Worm (Caenorhabditis elegans) whole organism, L4/young adult: ENCODE data around the gene srab-8.

ENCODE experiments used
- W03F9.2 ChIP-seq: fragments of 150-350 bp; optimal IDR thresholded peaks from 2 replicates; lab custom pipeline; 2014; ENCODE audit warnings: missing biosample characterization, missing genetic modification characterization
- dao-5 ChIP-seq: sonication (generic microtip); optimal IDR thresholded peaks from 2 replicates; lab custom pipeline; 2016; ENCODE audit warnings: missing genotype, missing genetic modification characterization, moderate library complexity, missing compliant biosample characterization
- him-1 ChIP-seq: sonication (generic microtip); optimal IDR thresholded peaks from 2 replicates; lab custom pipeline; 2016; ENCODE audit warnings: missing genotype, missing genetic modification reagents, missing genetic modification characterization, missing compliant biosample characterization

DNA sequence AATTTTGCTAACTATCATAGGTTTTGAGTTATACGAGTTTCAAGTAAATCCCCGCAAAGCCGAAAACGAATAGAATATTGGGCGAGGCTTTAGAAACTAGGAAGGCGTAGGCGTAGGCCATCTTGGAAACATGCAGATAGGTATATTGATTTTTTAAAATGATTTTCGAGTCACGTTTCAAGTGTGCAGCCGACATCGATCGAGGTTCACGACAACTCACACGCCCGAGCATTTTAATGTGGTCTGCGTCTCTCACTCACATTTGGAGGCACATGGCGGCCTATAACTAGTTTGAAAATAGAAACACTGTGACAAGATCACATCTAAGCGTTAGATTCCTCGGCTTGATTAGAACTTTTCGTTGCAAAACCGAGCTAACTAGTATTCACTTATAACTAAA, 51.1 kb downstream of the srab-8 start, which contains the start of gene K08D9.2:
- no peak for TF ChIP-seq him-1 (tag; lab: Kevin White, UChicago)
- no peak for TF ChIP-seq W03F9.2
- no peak for TF ChIP-seq dao-5 (tag; lab: Kevin White, UChicago)
